Fruit fly (Drosophila melanogaster): ENCODE results near the gene vvl.

dm6 chr3L:6812792-6813330, 22.9 kb downstream of the vvl start:
- TF ChIP-seq lola (GFP tag; optimal IDR thresholded peaks at IDR 0.05) (no peak), jim (GFP tag; optimal IDR thresholded peaks at IDR 0.05) (no peak), foxo (GFP tag; optimal IDR thresholded peaks at IDR 0.05) (no peak), dl (GFP tag; optimal IDR thresholded peaks at IDR 0.05; ENCODE audit: insufficient read depth in 1 of 2, partially characterized antibody in 2 of 2) (no peak), usp (GFP tag; optimal IDR thresholded peaks at IDR 0.05) (no peak), Dif (GFP tag; optimal IDR thresholded peaks at IDR 0.05; ENCODE audit: partially characterized antibody) (no peak), HLH106 (tag; optimal IDR thresholded peaks at IDR 0.05) (no peak), GATAd (GFP tag; optimal IDR thresholded peaks at IDR 0.05) (no peak), Hr83 (GFP tag; optimal IDR thresholded peaks at IDR 0.05; ENCODE audit: poor library complexity, severe bottlenecking) (no peak)

Data from whole organism, wandering third instar larva.